Worm (Caenorhabditis elegans) whole organism, L4/young adult: ENCODE data around the gene jmjd-5.

Experiments used
- W03F9.2 ChIP-seq: fragments of 150-350 bp; optimal IDR thresholded peaks from 2 replicates; lab custom pipeline; 2014; ENCODE audit warnings: missing biosample characterization, missing genetic modification characterization
- him-1 ChIP-seq: sonication (generic microtip); optimal IDR thresholded peaks from 2 replicates; lab custom pipeline; 2016; ENCODE audit warnings: missing genotype, missing genetic modification reagents, missing genetic modification characterization, missing compliant biosample characterization

ce11 chrV:11121247-11121646 is 6.0 kb upstream of the jmjd-5 start:
- TF ChIP-seq W03F9.2 (no peak), him-1 (tag; lab: Kevin White, UChicago) (no peak)
